Worm (Caenorhabditis elegans): Measurements from ENCODE around the gene del-6.

DNA sequence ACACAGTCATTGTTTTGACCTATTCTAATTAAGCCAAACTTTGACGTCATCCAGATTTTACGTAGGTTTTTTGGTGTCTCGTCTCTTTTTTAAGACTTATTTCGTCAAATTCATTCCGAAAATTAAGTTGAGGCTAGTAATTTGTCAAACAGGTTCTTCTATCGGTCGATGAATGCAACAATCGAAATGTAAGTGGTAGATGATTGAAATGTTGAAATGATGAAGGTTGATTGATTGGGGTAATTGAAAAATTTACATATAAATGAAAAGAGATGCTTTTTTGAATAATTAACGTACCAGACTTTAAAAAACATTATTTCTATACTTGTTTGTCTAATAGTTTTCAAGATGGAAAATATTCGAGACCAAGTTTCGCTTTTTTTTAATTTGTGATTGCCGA lies 16.4 kb upstream of the del-6 start:
- TF ChIP-seq zag-1 (tag; optimal IDR thresholded peaks at IDR 0.05) (no peak), fos-1 (tag; optimal IDR thresholded peaks at IDR 0.05) (no peak), nhr-11 (tag; optimal IDR thresholded peaks at IDR 0.05) (no peak), nhr-76 (tag; optimal IDR thresholded peaks at IDR 0.05) (no peak), unc-62 (GFP tag; optimal IDR thresholded peaks at IDR 0.05) (no peak), ama-1 (optimal IDR thresholded peaks at IDR 0.05) (no peak)

Data from whole organism, L1 larva.